Worm (Caenorhabditis elegans) whole organism, late embryonic: ENCODE measurements around the gene T05A8.6.
"Not testable (repeated sequence)": the region's sequence is repeated elsewhere in the genome, so short reads cannot be mapped to it uniquely, and the experiment has no call there.

Experiments
- F13H6.1 ChIP-seq: sonication (generic microtip); optimal IDR thresholded peaks from 2 replicates; lab custom pipeline; 2016; ENCODE audit warnings: missing genetic modification characterization, missing compliant biosample characterization
- T23F11.4 ChIP-seq: fragments of 200-800 bp; sonication (Bioruptor generic); optimal IDR thresholded peaks from 2 replicates; lab custom pipeline; 2018; ENCODE audit warnings: mild to moderate bottlenecking, missing genetic modification characterization, missing compliant biosample characterization
- Y22D7AL.16 ChIP-seq: sonication (generic microtip); optimal IDR thresholded peaks from 2 replicates; lab custom pipeline; 2016; ENCODE audit warnings: missing genetic modification characterization, missing compliant biosample characterization
- ceh-18 ChIP-seq: sonication (generic microtip); optimal IDR thresholded peaks from 2 replicates; lab custom pipeline; 2016; ENCODE audit warnings: missing genetic modification characterization, missing compliant biosample characterization
- ceh-19 ChIP-seq: fragments of 200-800 bp; sonication (Bioruptor generic); optimal IDR thresholded peaks from 2 replicates; lab custom pipeline; 2018; ENCODE audit warnings: mild to moderate bottlenecking, missing genetic modification characterization, missing compliant biosample characterization
- ceh-22 ChIP-seq: sonication (generic microtip); optimal IDR thresholded peaks from 2 replicates; lab custom pipeline; 2017; ENCODE audit warnings: missing biosample characterization, missing genetic modification characterization
- ceh-34 ChIP-seq: sonication (generic microtip); optimal IDR thresholded peaks from 2 replicates; lab custom pipeline; 2016; ENCODE audit warnings: mild to moderate bottlenecking, missing genetic modification characterization, missing compliant biosample characterization
- ceh-45 ChIP-seq: fragments of 200-800 bp; sonication (Bioruptor generic); IDR thresholded peaks from 2 replicates; pipeline ENCODE4 v1.3.6; 2022; ENCODE audit warnings: missing genetic modification reagents, missing genetic modification characterization, missing compliant biosample characterization
- ceh-48 ChIP-seq: sonication (generic microtip); optimal IDR thresholded peaks from 2 replicates; lab custom pipeline; 2016; ENCODE audit warnings: missing genetic modification characterization, inconsistent platforms, missing compliant biosample characterization
- dmd-4 ChIP-seq: sonication (generic microtip); optimal IDR thresholded peaks from 2 replicates; lab custom pipeline; 2016; ENCODE audit warnings: borderline replicate concordance, missing genetic modification characterization, missing compliant biosample characterization
- dve-1 ChIP-seq: sonication (generic microtip); optimal IDR thresholded peaks from 2 replicates; lab custom pipeline; 2017; ENCODE audit warnings: antibody characterized with exemption, mild to moderate bottlenecking, missing genetic modification characterization, missing compliant biosample characterization
- elt-2 ChIP-seq: sonication (generic microtip); optimal IDR thresholded peaks from 2 replicates; lab custom pipeline; 2016; ENCODE audit warnings: missing genetic modification reagents, missing genetic modification characterization, missing compliant biosample characterization
- elt-4 ChIP-seq: sonication (generic microtip); optimal IDR thresholded peaks from 2 replicates; lab custom pipeline; 2016; ENCODE audit warnings: missing genetic modification characterization, missing compliant biosample characterization
- ets-4 ChIP-seq: sonication (generic microtip); optimal IDR thresholded peaks from 2 replicates; lab custom pipeline; 2016; ENCODE audit warnings: missing genetic modification characterization, missing compliant biosample characterization
- eyg-1 ChIP-seq: sonication (generic microtip); optimal IDR thresholded peaks from 2 replicates; lab custom pipeline; 2016; ENCODE audit warnings: missing genotype, missing genetic modification characterization, missing compliant biosample characterization
- fkh-6 ChIP-seq: sonication (generic microtip); optimal IDR thresholded peaks from 2 replicates; lab custom pipeline; 2016; ENCODE audit warnings: missing genetic modification characterization, missing compliant biosample characterization
- gmeb-2 ChIP-seq: sonication (generic microtip); optimal IDR thresholded peaks from 2 replicates; lab custom pipeline; 2016; ENCODE audit warnings: missing genetic modification characterization, inconsistent platforms, missing compliant biosample characterization
- hlh-6 ChIP-seq: sonication (generic microtip); optimal IDR thresholded peaks from 2 replicates; lab custom pipeline; 2016; ENCODE audit warnings: missing genotype, missing genetic modification characterization, missing compliant biosample characterization
- lin-11 ChIP-seq: fragments of 200-800 bp; sonication (Bioruptor generic); optimal IDR thresholded peaks from 2 replicates; lab custom pipeline; 2018; ENCODE audit warnings: mild to moderate bottlenecking, missing genetic modification characterization, missing compliant biosample characterization
- madf-2 ChIP-seq: sonication (generic microtip); optimal IDR thresholded peaks from 2 replicates; lab custom pipeline; 2017; ENCODE audit warnings: missing genetic modification characterization, missing compliant biosample characterization
- mec-3 ChIP-seq: sonication (generic microtip); optimal IDR thresholded peaks from 2 replicates; lab custom pipeline; 2016; ENCODE audit warnings: borderline replicate concordance, missing genetic modification characterization, missing compliant biosample characterization
- odd-2 ChIP-seq: sonication (generic microtip); optimal IDR thresholded peaks from 2 replicates; lab custom pipeline; 2017; ENCODE audit warnings: antibody characterized with exemption, mild to moderate bottlenecking, missing genetic modification characterization, missing compliant biosample characterization
- pat-9 ChIP-seq: fragments of 200-800 bp; sonication (Bioruptor generic); optimal IDR thresholded peaks from 2 replicates; lab custom pipeline; 2018; ENCODE audit warnings: mild to moderate bottlenecking, missing genetic modification characterization, moderate library complexity, missing compliant biosample characterization
- pha-4 ChIP-seq: fragments of 150-350 bp; optimal IDR thresholded peaks from 2 replicates; lab custom pipeline; 2018; ENCODE audit warnings: missing biosample characterization, missing genetic modification reagents, missing genetic modification characterization
- sox-4 ChIP-seq: sonication (generic microtip); optimal IDR thresholded peaks from 2 replicates; lab custom pipeline; 2017; ENCODE audit warnings: mild to moderate bottlenecking, missing genetic modification characterization, inconsistent platforms, missing compliant biosample characterization
- tbx-2 ChIP-seq: sonication (generic microtip); optimal IDR thresholded peaks from 2 replicates; lab custom pipeline; 2016; ENCODE audit warnings: missing genetic modification characterization, missing compliant biosample characterization
- ttx-3 ChIP-seq: sonication (generic microtip); optimal IDR thresholded peaks from 2 replicates; lab custom pipeline; 2016; ENCODE audit warnings: missing genetic modification reagents, missing genetic modification characterization, missing compliant biosample characterization
- unc-3 ChIP-seq, 2 experiments: fragments of 200-800 bp in 1 of 2; sonication (Bioruptor generic) in 1 of 2; sonication (generic microtip) in 1 of 2; conservative IDR thresholded peaks in 1 of 2; optimal IDR thresholded peaks in 1 of 2; 2 replicates each; pipeline versions ENCODE4 v1.3.6 to Lab custom; 2016 to 2022; ENCODE audit warnings: missing compliant biosample characterization in 2 of 2, missing genetic modification characterization in 2 of 2, missing genetic modification reagents in 1 of 2
- unc-42 ChIP-seq: sonication (generic microtip); optimal IDR thresholded peaks from 2 replicates; lab custom pipeline; 2016; ENCODE audit warnings: missing genotype, missing genetic modification characterization, missing compliant biosample characterization
- unc-86 ChIP-seq: sonication (generic microtip); optimal IDR thresholded peaks from 2 replicates; lab custom pipeline; 2016; ENCODE audit warnings: missing genetic modification characterization, missing compliant biosample characterization

Gene T05A8.6

ce11 chrII:2698378-2698777, 41.1 kb downstream of the T05A8.6 start, which contains the start of gene sri-62:
Gene sri-62, minus strand, starts transcription at chrII:2698478.
- TF ChIP-seq unc-86 (tag; lab: Kevin White, UChicago): no peak
- no peak for TF ChIP-seq lin-11 (tag; lab: Kevin White, UChicago)
- TF ChIP-seq ceh-34 (tag; lab: Kevin White, UChicago): no peak
- no peak for TF ChIP-seq ceh-19 (GFP tag; lab: Kevin White, UChicago)
- no peak for TF ChIP-seq unc-42
- TF ChIP-seq Y22D7AL.16: no peak
- no peak for TF ChIP-seq ets-4 (tag; lab: Kevin White, UChicago)
- no peak for TF ChIP-seq eyg-1 (tag; lab: Kevin White, UChicago)
- no peak for TF ChIP-seq mec-3 (tag; lab: Kevin White, UChicago)
- TF ChIP-seq dmd-4 (tag; lab: Kevin White, UChicago): no peak

ce11 chrII:2695079-2695478, 44.4 kb downstream of the T05A8.6 start:
- TF ChIP-seq pat-9 (tag; lab: Kevin White, UChicago) (no peak), fkh-6 (tag; lab: Kevin White, UChicago) (no peak), unc-42 (peak; percentile 46), elt-2 (no peak), ceh-22 (tag; lab: Kevin White, UChicago) (no peak)

ce11 chrII:2692476-2692875, 47.0 kb downstream of the T05A8.6 start, which contains the start of gene set-11:
Gene set-11, minus strand, starts transcription at chrII:2692576.
- TF ChIP-seq dmd-4 (tag; lab: Kevin White, UChicago) (no peak), odd-2 (tag; lab: Kevin White, UChicago) (no peak), ceh-48 (tag; lab: Kevin White, UChicago) (no peak), sox-4 (no peak), gmeb-2 (tag; lab: Kevin White, UChicago) (no peak), tbx-2 (tag; lab: Kevin White, UChicago) (no peak), dve-1 (tag; lab: Kevin White, UChicago) (no peak), unc-3 (GFP tag; conservative IDR thresholded peaks at IDR 0.05; lab: Robert Waterston, UW) (no peak), unc-3 (tag; optimal IDR thresholded peaks at IDR 0.05; lab: Kevin White, UChicago) (no peak), hlh-6 (no peak), T23F11.4 (no peak), madf-2 (tag; lab: Kevin White, UChicago) (no peak)

ce11 chrII:2690080-2690479, 49.4 kb downstream of the T05A8.6 start, which contains the start of gene nspf-3:
Gene nspf-3, minus strand, starts transcription at chrII:2690180.
- no peak for TF ChIP-seq ttx-3 (tag; lab: Kevin White, UChicago)
- no peak for TF ChIP-seq ceh-45
- TF ChIP-seq ceh-18 (tag; lab: Kevin White, UChicago): no peak
- no peak for TF ChIP-seq elt-4 (tag; lab: Kevin White, UChicago)
- no peak for TF ChIP-seq pha-4
- no peak for TF ChIP-seq ceh-34 (tag; lab: Kevin White, UChicago)

DNA sequence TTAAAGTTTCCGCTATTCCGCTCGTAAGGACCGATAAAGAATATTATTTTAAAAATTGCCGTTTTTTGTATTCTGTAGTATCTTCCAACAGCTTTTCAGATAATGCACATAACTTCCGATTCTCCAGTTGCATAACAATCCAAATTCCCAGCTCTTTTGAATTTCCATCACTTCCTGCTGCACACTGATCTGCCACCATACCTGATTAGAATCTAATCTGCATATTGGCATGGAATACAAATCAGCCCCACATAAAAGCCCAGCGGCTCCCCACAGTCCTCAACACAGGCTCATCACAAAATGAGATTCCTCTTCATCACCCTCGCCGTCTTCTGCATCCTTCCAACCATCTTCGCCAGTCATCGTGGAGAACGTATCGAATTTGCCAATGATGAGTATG, 50.9 kb downstream of the T05A8.6 start, which contains the start of gene nspf-2:
Gene nspf-2 (plus strand): TSS at position 301 of the 400 bp plus-strand sequence.
- TF ChIP-seq gmeb-2, odd-2, F13H6.1 (tag; lab: Kevin White, UChicago): not testable (repeated sequence)
